Fruit fly (Drosophila melanogaster) whole organism, adult: ENCODE data around the gene Ku80.

Experiments used
- CG11617 ChIP-seq: fragments of 200-800 bp; sonication (Bioruptor generic); optimal IDR thresholded peaks from 2 replicates; lab custom pipeline; 2017; ENCODE audit warnings: mild to moderate bottlenecking, missing biosample characterization, missing genetic modification reagents, missing genetic modification characterization
- CG12768 ChIP-seq: fragments of 200-800 bp; sonication (Bioruptor generic); optimal IDR thresholded peaks from 2 replicates; lab custom pipeline; 2017; ENCODE audit warnings: missing biosample characterization, missing genetic modification characterization, mild to moderate bottlenecking, moderate library complexity, missing genetic modification reagents
- CG14711 ChIP-seq: fragments of 200-800 bp; sonication (Bioruptor generic); optimal IDR thresholded peaks from 2 replicates; lab custom pipeline; 2018; ENCODE audit warnings: missing biosample characterization, mild to moderate bottlenecking, missing genetic modification characterization, moderate library complexity
- CG33017 ChIP-seq: fragments of 200-800 bp; sonication (Bioruptor generic); optimal IDR thresholded peaks from 2 replicates; lab custom pipeline; 2018; ENCODE audit warnings: missing biosample characterization, mild to moderate bottlenecking, missing genetic modification characterization, moderate library complexity
- CG7045 ChIP-seq: fragments of 200-800 bp; sonication (Bioruptor generic); optimal IDR thresholded peaks from 2 replicates; lab custom pipeline; 2017; ENCODE audit warnings: missing biosample characterization, mild to moderate bottlenecking, missing genetic modification characterization
- CG7101 ChIP-seq: fragments of 200-800 bp; sonication (Bioruptor generic); optimal IDR thresholded peaks from 2 replicates; lab custom pipeline; 2018; ENCODE audit warnings: missing biosample characterization, mild to moderate bottlenecking, missing genetic modification characterization, moderate library complexity
- bab1 ChIP-seq: fragments of 200-800 bp; sonication (Bioruptor generic); optimal IDR thresholded peaks from 3 replicates; lab custom pipeline; 2019; ENCODE audit warnings: missing biosample characterization, mild to moderate bottlenecking, missing genetic modification characterization, moderate library complexity
- cic ChIP-seq: fragments of 200-800 bp; sonication (Bioruptor generic); optimal IDR thresholded peaks from 2 replicates; lab custom pipeline; 2017; ENCODE audit warnings: missing biosample characterization, mild to moderate bottlenecking, missing genetic modification characterization, moderate library complexity
- tj ChIP-seq: fragments of 200-800 bp; sonication (Bioruptor generic); optimal IDR thresholded peaks from 3 replicates; lab custom pipeline; 2017; ENCODE audit warnings: missing biosample characterization, mild to moderate bottlenecking, missing genetic modification characterization, moderate library complexity

- peak; percentile 0 for TF ChIP-seq bab1
- no peak for TF ChIP-seq CG33017 (tag; lab: Kevin White, UChicago)
- peak; percentile 5 for TF ChIP-seq CG12768
- TF ChIP-seq CG11617 (GFP tag; lab: Kevin White, UChicago): no peak
- TF ChIP-seq CG7045 (GFP tag; lab: Kevin White, UChicago): no peak
- TF ChIP-seq cic: no peak
- TF ChIP-seq CG7101: no peak
- TF ChIP-seq tj (GFP tag; lab: Kevin White, UChicago): no peak
- no peak for TF ChIP-seq CG14711
These were observed 23.3 kb downstream of the Ku80 start, which contains the start of gene CycE for dm6 chr2L:15747394-15748260.
